Fruit fly (Drosophila melanogaster): ENCODE data around the gene CG14689.

CG14689 gene

DNA sequence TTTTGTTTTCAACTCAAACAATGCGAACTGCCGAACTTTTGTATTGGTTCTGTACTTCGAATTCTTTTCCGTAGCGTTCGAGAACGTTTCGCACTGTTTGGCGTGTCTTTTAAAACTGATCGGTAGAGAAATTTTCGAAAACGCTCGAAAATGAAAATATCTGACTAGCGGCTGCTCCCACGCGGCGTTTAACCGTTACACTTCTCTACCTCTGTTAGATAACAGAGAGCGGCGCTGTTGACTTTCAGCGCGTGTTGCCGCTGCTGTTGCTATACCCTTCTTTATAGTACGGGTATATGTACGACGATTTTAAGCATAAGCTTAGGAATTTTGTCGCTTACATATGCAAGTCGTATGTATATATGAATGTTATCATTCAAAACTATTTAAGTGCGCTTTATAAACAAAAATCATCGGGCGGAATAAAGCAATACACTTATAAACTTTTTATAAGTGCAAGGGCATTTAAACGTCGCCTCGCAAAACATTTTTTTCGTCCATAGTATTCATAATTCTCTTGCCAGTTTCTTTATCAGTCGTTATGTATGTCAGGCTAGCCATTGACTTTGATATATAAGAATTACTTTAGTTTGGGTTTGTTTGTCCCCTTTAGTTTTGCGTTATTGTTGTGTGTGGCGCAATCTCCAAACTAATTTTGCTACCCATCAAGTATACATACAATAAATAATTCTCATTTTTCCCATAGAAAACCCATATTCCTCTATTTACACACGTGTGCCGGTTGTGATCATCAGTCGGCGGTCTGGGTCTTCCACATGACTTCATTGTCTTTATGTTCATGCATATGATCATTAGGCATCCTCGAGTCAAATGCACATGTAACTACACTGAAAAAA, 30.0 kb downstream of the CG14689 start, which contains the start of gene Phyhd1 (continued):
- TF ChIP-seq psq (GFP tag; optimal IDR thresholded peaks at IDR 0.05) (peak; percentile 72), CkIIα-i1 (GFP tag; IDR thresholded peaks at IDR 0.05) (0 out of 2 replicates have a peak, but pooled peaks have one; percentile 50), Six4 (GFP tag; optimal IDR thresholded peaks at IDR 0.05) (peak; percentile 94), Mes4 (GFP tag; optimal IDR thresholded peaks at IDR 0.05) (peak; percentile 93), br (optimal IDR thresholded peaks at IDR 0.05) (no peak), CG10462 (GFP tag; optimal IDR thresholded peaks at IDR 0.05) (peak; percentile 88), Dfd (GFP tag; optimal IDR thresholded peaks at IDR 0.05) (no peak), sd (tag; optimal IDR thresholded peaks at IDR 0.05) (peak; percentile 87), CG6254 (GFP tag; optimal IDR thresholded peaks at IDR 0.05) (peak; percentile 88), ash1 (GFP tag; optimal IDR thresholded peaks at IDR 0.05) (peak; percentile 8), ERR (GFP tag; optimal IDR thresholded peaks at IDR 0.05) (peak; percentile 86), Dad (GFP tag; optimal IDR thresholded peaks at IDR 0.05) (peak; percentile 96), CG43689 (GFP tag; IDR thresholded peaks at IDR 0.05) (peak; percentile 89), HLH54F (GFP tag; optimal IDR thresholded peaks at IDR 0.05) (peak; percentile 94), z (GFP tag; IDR thresholded peaks at IDR 0.05) (peak; percentile 43; the same call in 1 of the 3 replicates), CG1233 (GFP tag; optimal IDR thresholded peaks at IDR 0.05) (peak; percentile 85), dimm (GFP tag; IDR thresholded peaks at IDR 0.05) (peak; percentile 64), sna (GFP tag; IDR thresholded peaks at IDR 0.05; ENCODE audit: partially characterized antibody) (no peak), CG9932 (GFP tag; IDR thresholded peaks at IDR 0.05) (peak; percentile 87), CG1832 (GFP tag; optimal IDR thresholded peaks at IDR 0.05) (no peak), CG33557 (GFP tag; optimal IDR thresholded peaks at IDR 0.05) (peak; percentile 59), CG7786 (GFP tag; optimal IDR thresholded peaks at IDR 0.05) (peak; percentile 97), pb (GFP tag; optimal IDR thresholded peaks at IDR 0.05) (peak; percentile 90), CG6175 (GFP tag; IDR thresholded peaks at IDR 0.05) (peak; percentile 81; the same call in 2 of the 3 replicates), tap (tag; optimal IDR thresholded peaks at IDR 0.05) (peak; percentile 93), CG12299 (tag; optimal IDR thresholded peaks at IDR 0.05) (peak; percentile 93), NC2β (GFP tag; optimal IDR thresholded peaks at IDR 0.05) (peak; percentile 94), Usf (GFP tag; optimal IDR thresholded peaks at IDR 0.05) (peak; percentile 89), pita (GFP tag; optimal IDR thresholded peaks at IDR 0.05) (no peak), CG18476 (GFP tag; optimal IDR thresholded peaks at IDR 0.05) (peak; percentile 95), Opbp (GFP tag; IDR thresholded peaks at IDR 0.05; ENCODE audit: partially characterized antibody) (no peak), CG11093 (GFP tag; IDR thresholded peaks at IDR 0.05) (peak; percentile 83), CG33213 (GFP tag; optimal IDR thresholded peaks at IDR 0.05) (peak; percentile 96), kah (GFP tag; optimal IDR thresholded peaks at IDR 0.05) (peak; percentile 63), zfh1 (GFP tag; IDR thresholded peaks at IDR 0.05) (peak; percentile 96), CG30431 (GFP tag; optimal IDR thresholded peaks at IDR 0.05) (peak; percentile 87), Lhr (GFP tag; optimal IDR thresholded peaks at IDR 0.05) (peak; percentile 64), Myb (GFP tag; optimal IDR thresholded peaks at IDR 0.05) (peak; percentile 87), ham (GFP tag; IDR thresholded peaks at IDR 0.05) (peak; percentile 55; the same call in 1 of the 2 replicates), CG9215 (GFP tag; IDR thresholded peaks at IDR 0.05) (peak; percentile 84), Gsc (GFP tag; IDR thresholded peaks at IDR 0.05) (peak; percentile 60), CG10147 (GFP tag; optimal IDR thresholded peaks at IDR 0.05) (peak; percentile 85), E2f1 (GFP tag; IDR thresholded peaks at IDR 0.05) (peak; percentile 94), hkb (optimal IDR thresholded peaks at IDR 0.05) (no peak), hkb (GFP tag; IDR thresholded peaks at IDR 0.05) (peak; percentile 97), B-H2 (GFP tag; optimal IDR thresholded peaks at IDR 0.05) (peak; percentile 54), Elba2 (GFP tag; optimal IDR thresholded peaks at IDR 0.05) (peak; percentile 41), zen (tag; optimal IDR thresholded peaks at IDR 0.05) (peak; percentile 80), fd3F (GFP tag; optimal IDR thresholded peaks at IDR 0.05) (peak; percentile 90), CG12104 (GFP tag; optimal IDR thresholded peaks at IDR 0.05) (peak; percentile 79)

Measured in whole organism, embryonic.